Worm (Caenorhabditis elegans) whole organism, L4 larva: Measurements from ENCODE around the gene anmt-3.

Source experiments
- F49E8.2 ChIP-seq: sonication (generic microtip); optimal IDR thresholded peaks from 2 replicates; lab custom pipeline; 2016; ENCODE audit warnings: missing compliant biosample characterization, mild to moderate bottlenecking, missing genetic modification characterization, borderline replicate concordance
- ama-1 ChIP-seq: fragments of 150-350 bp; optimal IDR thresholded peaks from 2 replicates; lab custom pipeline; 2014; ENCODE audit warnings: inconsistent platforms, mixed read lengths
- daf-12 ChIP-seq: fragments of 150-350 bp; optimal IDR thresholded peaks from 2 replicates; lab custom pipeline; 2014; ENCODE audit warnings: missing biosample characterization, missing genetic modification reagents, missing genetic modification characterization
- fkh-10 ChIP-seq: fragments of 150-350 bp; optimal IDR thresholded peaks from 2 replicates; lab custom pipeline; 2014; ENCODE audit warnings: missing biosample characterization, missing genetic modification reagents, missing genetic modification characterization
- lin-13 ChIP-seq: fragments of 150-350 bp; optimal IDR thresholded peaks from 2 replicates; lab custom pipeline; 2014; ENCODE audit warnings: missing biosample characterization, missing genetic modification reagents, missing genetic modification characterization
- lin-38 ChIP-seq: fragments of 200-800 bp; sonication (Bioruptor generic); IDR thresholded peaks from 2 replicates; pipeline ENCODE4 v1.3.6; 2022; ENCODE audit warnings: missing genetic modification reagents, missing genetic modification characterization, missing compliant biosample characterization
- lin-39 ChIP-seq: fragments of 150-350 bp; optimal IDR thresholded peaks from 2 replicates; lab custom pipeline; 2014; ENCODE audit warnings: missing biosample characterization, missing genetic modification reagents, missing genetic modification characterization
- mep-1 ChIP-seq: fragments of 150-350 bp; sonication (generic microtip); optimal IDR thresholded peaks from 3 replicates; lab custom pipeline; 2014; ENCODE audit warnings: missing biosample characterization, missing genetic modification characterization
- nhr-237 ChIP-seq: sonication (generic microtip); optimal IDR thresholded peaks from 2 replicates; lab custom pipeline; 2017; ENCODE audit warnings: missing biosample characterization, missing genetic modification characterization
- pha-4 ChIP-seq, 2 experiments: fragments of 150-350 bp in 1 of 2; fragments of 200-800 bp in 1 of 2; sonication (Bioruptor generic) in 1 of 2; IDR thresholded peaks in 1 of 2; optimal IDR thresholded peaks in 1 of 2; 2 replicates each; pipeline versions ENCODE4 v1.3.6 to Lab custom; 2014 to 2022; ENCODE audit warnings: missing genetic modification characterization in 2 of 2, missing genetic modification reagents in 2 of 2, missing biosample characterization in 1 of 2, missing compliant biosample characterization in 1 of 2
- pqm-1 ChIP-seq: sonication (generic microtip); optimal IDR thresholded peaks from 2 replicates; lab custom pipeline; 2017; ENCODE audit warnings: missing biosample characterization, missing genetic modification characterization
- snpc-1.2 ChIP-seq: fragments of 200-800 bp; sonication (Bioruptor generic); IDR thresholded peaks from 2 replicates; pipeline ENCODE4 v1.3.6; 2022; ENCODE audit warnings: missing genetic modification reagents, missing genetic modification characterization, missing compliant biosample characterization
- vab-7 ChIP-seq: fragments of 200-800 bp; sonication (Bioruptor generic); IDR thresholded peaks from 2 replicates; pipeline ENCODE4 v1.3.6; 2022; ENCODE audit warnings: missing genetic modification reagents, missing genetic modification characterization, missing compliant biosample characterization
- ztf-11 ChIP-seq: fragments of 150-350 bp; optimal IDR thresholded peaks from 2 replicates; lab custom pipeline; 2014; ENCODE audit warnings: missing biosample characterization, missing genetic modification characterization

DNA sequence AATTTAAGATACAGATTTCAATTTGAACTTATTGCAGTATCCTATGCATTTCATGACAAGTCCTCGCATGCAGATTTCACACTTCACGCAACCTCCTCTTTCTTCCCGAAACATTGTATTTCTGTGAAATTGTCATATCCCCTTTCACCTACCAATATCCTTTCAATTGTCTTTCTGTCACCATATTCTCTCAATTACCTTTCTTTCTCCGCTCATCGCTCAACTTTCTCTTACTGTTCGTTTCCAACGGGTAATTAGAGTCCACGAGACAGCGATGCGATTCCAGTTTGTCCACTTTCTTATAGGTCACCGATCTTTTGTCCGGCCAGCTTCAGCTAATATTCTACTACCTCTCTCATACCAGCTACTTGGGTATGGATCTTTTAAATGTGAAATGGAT, 5.7 kb downstream of the anmt-3 start, which contains the start of gene mam-5:
- TF ChIP-seq lin-13 (GFP tag; lab: Kevin White, UChicago) (no peak), daf-12 (tag; lab: Kevin White, UChicago) (no peak), pqm-1 (no peak), snpc-1.2 (no peak), pha-4 (GFP tag; IDR thresholded peaks at IDR 0.05; lab: Robert Waterston, UW) (no peak), pha-4 (tag; optimal IDR thresholded peaks at IDR 0.05; lab: Kevin White, UChicago) (no peak), lin-38 (GFP tag; lab: Robert Waterston, UW) (no peak), lin-39 (tag; lab: Kevin White, UChicago) (no peak), ama-1 (lab: Kevin White, UChicago) (no peak), ztf-11 (tag; lab: Kevin White, UChicago) (no peak), mep-1 (no peak), fkh-10 (GFP tag; lab: Kevin White, UChicago) (no peak), F49E8.2 (tag; lab: Kevin White, UChicago) (no peak), vab-7 (GFP tag; lab: Robert Waterston, UW) (no peak), nhr-237 (tag; lab: Kevin White, UChicago) (no peak)
